Worm (Caenorhabditis elegans): Measurements from ENCODE around the gene W01A11.7.

DNA sequence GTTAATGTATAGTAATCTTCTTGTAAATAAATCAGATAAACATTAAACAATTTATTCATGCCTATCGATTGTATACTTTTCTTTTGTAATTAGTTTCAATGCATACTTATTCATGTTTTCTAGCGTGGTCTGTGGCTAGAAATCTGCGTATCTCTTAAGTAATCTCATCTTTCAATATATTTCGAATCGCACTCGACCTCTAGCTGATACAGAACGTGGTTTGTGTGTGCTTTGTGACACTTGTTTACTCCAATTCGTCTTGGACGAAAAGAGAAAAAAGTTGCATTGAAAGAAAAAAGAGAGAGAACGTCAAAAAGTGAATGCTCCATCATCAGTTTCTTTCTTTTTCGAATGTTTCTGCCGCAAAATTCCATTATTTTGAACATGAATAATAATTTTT lies 6.7 kb downstream of the W01A11.7 start:
- TF ChIP-seq pha-4 (tag; optimal IDR thresholded peaks at IDR 0.05) (no peak), blmp-1 (tag; optimal IDR thresholded peaks at IDR 0.05) (no peak)
